Fruit fly (Drosophila melanogaster): ENCODE measurements around the gene hh.

The hh gene

dm6 chr3R:23181714-23182337 lies 40.1 kb upstream of the hh start:
- no peak for TF ChIP-seq CG3163 (GFP tag; optimal IDR thresholded peaks at IDR 0.05)
- no peak for TF ChIP-seq CG8478 (optimal IDR thresholded peaks at IDR 0.05)
- TF ChIP-seq lilli (GFP tag; optimal IDR thresholded peaks at IDR 0.05), result no peak
- peak; percentile 69 for TF ChIP-seq D19B (GFP tag; optimal IDR thresholded peaks at IDR 0.05)
- peak; percentile 2 for TF ChIP-seq Med (GFP tag)
- no peak for TF ChIP-seq mirr (GFP tag; optimal IDR thresholded peaks at IDR 0.05)
- no peak for TF ChIP-seq CG17612 (GFP tag; IDR thresholded peaks at IDR 0.05)
- no peak for TF ChIP-seq CG10267 (tag; optimal IDR thresholded peaks at IDR 0.05)
- no peak for TF ChIP-seq CG4854 (GFP tag; optimal IDR thresholded peaks at IDR 0.05)
- no peak for TF ChIP-seq Dip3 (GFP tag; optimal IDR thresholded peaks at IDR 0.05)
- TF ChIP-seq Ets65A (GFP tag), result peak; percentile 22
- TF ChIP-seq esg (GFP tag; conservative IDR thresholded peaks at IDR 0.05), result no peak
- no peak for TF ChIP-seq CG10462 (GFP tag; optimal IDR thresholded peaks at IDR 0.05)
- TF ChIP-seq Gug (GFP tag; IDR thresholded peaks at IDR 0.05), result no peak
- no peak for TF ChIP-seq CG7839 (tag; optimal IDR thresholded peaks at IDR 0.05)
- TF ChIP-seq corto (GFP tag; optimal IDR thresholded peaks at IDR 0.05), result no peak
- TF ChIP-seq CG16813 (GFP tag; IDR thresholded peaks at IDR 0.05; ENCODE audit: partially characterized antibody), result no peak
- TF ChIP-seq Hey (tag; optimal IDR thresholded peaks at IDR 0.05), result no peak
- no peak for TF ChIP-seq rib (GFP tag; IDR thresholded peaks at IDR 0.05)
- TF ChIP-seq eve (GFP tag; optimal IDR thresholded peaks at IDR 0.05), result peak in 1 of 2 experiments; percentile 43
- TF ChIP-seq abd-A (tag; optimal IDR thresholded peaks at IDR 0.05), result no peak
- TF ChIP-seq H2.0 (GFP tag; IDR thresholded peaks at IDR 0.05), result no peak
- no peak for TF ChIP-seq sim (GFP tag; IDR thresholded peaks at IDR 0.05)
- no peak for TF ChIP-seq fu2 (GFP tag; optimal IDR thresholded peaks at IDR 0.05)

DNA sequence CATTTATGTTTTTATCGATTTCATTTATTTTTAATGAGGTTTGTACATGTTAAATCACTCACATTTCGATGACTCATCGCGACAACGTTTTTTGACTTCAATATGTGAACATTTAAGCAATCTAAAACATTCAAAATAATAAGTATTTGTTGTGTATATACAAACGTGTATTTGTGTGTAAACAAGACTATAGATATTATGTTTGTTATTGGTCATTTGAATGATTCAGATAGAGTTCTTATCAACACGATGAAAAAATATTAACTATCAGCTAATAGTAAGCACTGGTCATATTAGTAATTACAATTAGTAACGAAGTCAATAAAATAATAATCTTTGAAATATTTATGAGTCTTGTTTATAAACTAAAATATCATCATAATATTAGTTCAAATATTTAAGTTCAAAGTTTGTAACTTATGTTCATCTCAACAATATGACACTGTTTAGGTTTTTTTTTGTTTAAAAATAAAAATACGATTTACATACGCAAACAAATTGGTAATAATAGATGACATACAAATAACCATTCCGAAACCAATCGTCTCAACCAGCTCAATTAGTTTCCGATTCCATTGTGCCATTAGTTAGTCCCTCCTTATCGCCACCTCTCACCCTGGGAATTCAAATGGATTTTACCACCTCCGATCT lies 39.4 kb upstream of the hh start:
- TF ChIP-seq CG2712 (tag; optimal IDR thresholded peaks at IDR 0.05), result no peak
- no peak for TF ChIP-seq Hr78 (GFP tag; optimal IDR thresholded peaks at IDR 0.05)
- TF ChIP-seq CG8388 (GFP tag; optimal IDR thresholded peaks at IDR 0.05), result no peak
- no peak for TF ChIP-seq odd (GFP tag; optimal IDR thresholded peaks at IDR 0.05)
- TF ChIP-seq CG8290 (GFP tag; optimal IDR thresholded peaks at IDR 0.05), result no peak
- no peak for TF ChIP-seq CG8290 (tag; optimal IDR thresholded peaks at IDR 0.05)
- TF ChIP-seq danr (GFP tag; IDR thresholded peaks at IDR 0.05), result no peak
- TF ChIP-seq C15 (GFP tag; IDR thresholded peaks at IDR 0.05), result no peak
- TF ChIP-seq CG2889 (GFP tag; IDR thresholded peaks at IDR 0.05), result no peak
- TF ChIP-seq grn (GFP tag; optimal IDR thresholded peaks at IDR 0.05), result peak; percentile 16
- TF ChIP-seq insv (GFP tag; optimal IDR thresholded peaks at IDR 0.05), result no peak
- no peak for TF ChIP-seq CG2875 (GFP tag; optimal IDR thresholded peaks at IDR 0.05)
- no peak for TF ChIP-seq CG16863 (GFP tag; optimal IDR thresholded peaks at IDR 0.05)
- no peak for TF ChIP-seq tll (GFP tag; optimal IDR thresholded peaks at IDR 0.05)
- TF ChIP-seq CG8765 (GFP tag; IDR thresholded peaks at IDR 0.05), result no peak
- TF ChIP-seq gem (tag; optimal IDR thresholded peaks at IDR 0.05), result peak; percentile 48
- TF ChIP-seq Oaz (GFP tag; IDR thresholded peaks at IDR 0.05), result no peak
- peak; percentile 23 for TF ChIP-seq fd64A (GFP tag; optimal IDR thresholded peaks at IDR 0.05)
- TF ChIP-seq chinmo (GFP tag; IDR thresholded peaks at IDR 0.05; ENCODE audit: partially characterized antibody), result no peak
- TF ChIP-seq kah (GFP tag; optimal IDR thresholded peaks at IDR 0.05), result no peak
- TF ChIP-seq jing (GFP tag; optimal IDR thresholded peaks at IDR 0.05), result no peak
- TF ChIP-seq zen (tag; optimal IDR thresholded peaks at IDR 0.05), result no peak
- TF ChIP-seq Fer3 (tag; optimal IDR thresholded peaks at IDR 0.05), result peak; percentile 49
- no peak for TF ChIP-seq CG1647 (GFP tag; optimal IDR thresholded peaks at IDR 0.05)
- no peak for TF ChIP-seq nerfin-2 (GFP tag; IDR thresholded peaks at IDR 0.05; ENCODE audit: partially characterized antibody)
- peak; percentile 34 for TF ChIP-seq mirr (GFP tag; optimal IDR thresholded peaks at IDR 0.05)
- no peak for TF ChIP-seq oc (tag; optimal IDR thresholded peaks at IDR 0.05)
- TF ChIP-seq ap (GFP tag; IDR thresholded peaks at IDR 0.05), result no peak

Measured in whole organism, embryonic.